Fruit fly (Drosophila melanogaster) S2 (cell line): ENCODE measurements around the gene CG15022.

Experiments used
- CG8478 ChIP-seq: fragments of >200 bp; optimal IDR thresholded peaks from 2 replicates; lab custom pipeline; 2018
- CTCF ChIP-seq, 2 experiments: fragments of >200 bp; optimal IDR thresholded peaks; 2 replicates each; lab custom pipeline; 2018

Gene CG15022

DNA sequence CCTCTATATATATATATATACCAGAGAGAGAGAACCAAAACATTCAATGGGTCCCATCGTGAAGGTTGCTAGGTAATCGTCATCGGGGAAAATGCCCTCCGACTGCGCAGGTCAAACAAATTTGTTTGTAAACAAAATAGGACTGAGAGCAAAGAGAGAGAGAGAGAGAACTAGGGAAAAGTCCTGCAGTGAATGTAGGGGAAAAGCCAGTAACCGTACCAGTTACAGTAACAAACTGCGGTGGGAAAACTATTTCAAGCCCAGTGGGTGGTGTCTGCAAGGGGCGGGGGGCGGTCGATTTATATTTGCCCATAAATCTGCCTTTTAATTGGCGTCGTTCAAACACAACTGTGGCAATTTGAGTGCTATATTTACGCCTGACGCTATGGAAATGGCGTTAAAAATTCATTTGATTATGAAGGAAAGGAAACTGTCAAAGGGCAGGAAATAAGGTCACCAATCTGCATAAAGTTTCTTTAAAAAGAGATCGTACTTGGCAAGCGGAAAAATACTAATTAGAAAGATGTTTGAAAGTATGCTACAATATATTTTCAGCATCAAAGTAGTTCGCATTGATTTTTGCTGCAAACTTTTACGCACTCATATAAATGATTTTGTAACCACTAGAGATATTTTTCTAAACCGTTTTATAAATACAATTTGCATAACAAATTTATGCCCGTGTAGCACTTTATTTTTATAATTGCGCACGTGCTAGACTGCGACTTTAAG, 50.1 kb downstream of the CG15022 start:
- TF ChIP-seq CG8478 (no peak), CTCF (optimal IDR thresholded peaks at IDR 0.05; lab: Kevin White, UChicago) (no peak)
